Worm (Caenorhabditis elegans) whole organism, L2 larva: ENCODE results near the gene T21D9.2.

ENCODE experiments used
- F13H6.1 ChIP-seq: sonication (generic microtip); optimal IDR thresholded peaks from 2 replicates; lab custom pipeline; 2016; ENCODE audit warnings: missing genetic modification characterization, missing compliant biosample characterization
- egl-27 ChIP-seq: sonication (generic microtip); optimal IDR thresholded peaks from 3 replicates; lab custom pipeline; 2017; ENCODE audit warnings: missing biosample characterization, missing genetic modification reagents, missing genetic modification characterization
- nhr-77 ChIP-seq: fragments of 150-350 bp; optimal IDR thresholded peaks from 2 replicates; lab custom pipeline; 2014; ENCODE audit warnings: missing biosample characterization, missing genetic modification characterization

ce11 chrX:2108182-2108581 lies 11.5 kb upstream of the T21D9.2 start:
- no peak for TF ChIP-seq F13H6.1 (tag; lab: Kevin White, UChicago)
- TF ChIP-seq egl-27 = no peak
- no peak for TF ChIP-seq nhr-77 (tag; lab: Kevin White, UChicago)
